Worm (Caenorhabditis elegans) whole organism, mixed stage, embryonic: Measurements from ENCODE around the gene T19H12.3.
"Not testable (repeated sequence)": the region's sequence is repeated elsewhere in the genome, so short reads cannot be mapped to it uniquely, and the experiment has no call there.

Experiments used
- M03D4.4 ChIP-seq: sonication (generic microtip); optimal IDR thresholded peaks from 2 replicates; lab custom pipeline; 2017; ENCODE audit warnings: mild to moderate bottlenecking, missing genetic modification characterization, missing compliant biosample characterization
- bed-3 ChIP-seq: fragments of 200-800 bp; sonication (Bioruptor generic); optimal IDR thresholded peaks from 3 replicates; lab custom pipeline; 2018; ENCODE audit warnings: mild to moderate bottlenecking, missing genetic modification characterization, moderate library complexity, missing compliant biosample characterization
- ceh-39 ChIP-seq: fragments of 150-350 bp; optimal IDR thresholded peaks from 2 replicates; lab custom pipeline; 2014; ENCODE audit warnings: missing biosample characterization, missing genetic modification characterization
- ceh-43 ChIP-seq: fragments of 200-800 bp; sonication (Bioruptor generic); optimal IDR thresholded peaks from 2 replicates; lab custom pipeline; 2018; ENCODE audit warnings: mild to moderate bottlenecking, missing genetic modification characterization, moderate library complexity, missing compliant biosample characterization
- ceh-83 ChIP-seq: fragments of 200-800 bp; sonication (Bioruptor generic); optimal IDR thresholded peaks from 2 replicates; lab custom pipeline; 2018; ENCODE audit warnings: mild to moderate bottlenecking, missing genetic modification characterization, missing compliant biosample characterization
- ces-1 ChIP-seq: fragments of 150-350 bp; optimal IDR thresholded peaks from 2 replicates; lab custom pipeline; 2014; ENCODE audit warnings: missing biosample characterization, missing genetic modification reagents, missing genetic modification characterization
- elt-3 ChIP-seq: fragments of 150-350 bp; optimal IDR thresholded peaks from 2 replicates; lab custom pipeline; 2014; ENCODE audit warnings: missing biosample characterization, missing genetic modification characterization
- flh-1 ChIP-seq: fragments of 200-800 bp; sonication (Bioruptor generic); optimal IDR thresholded peaks from 2 replicates; lab custom pipeline; 2018; ENCODE audit warnings: mild to moderate bottlenecking, missing genetic modification characterization, moderate library complexity, missing compliant biosample characterization
- ham-2 ChIP-seq: fragments of 200-800 bp; sonication (Bioruptor generic); optimal IDR thresholded peaks from 2 replicates; lab custom pipeline; 2018; ENCODE audit warnings: mild to moderate bottlenecking, missing genetic modification characterization, missing compliant biosample characterization
- lin-13 ChIP-seq: fragments of 150-350 bp; optimal IDR thresholded peaks from 2 replicates; lab custom pipeline; 2014; ENCODE audit warnings: missing biosample characterization, missing genetic modification characterization
- lin-32 ChIP-seq: fragments of 200-800 bp; sonication (Bioruptor generic); optimal IDR thresholded peaks from 2 replicates; lab custom pipeline; 2018; ENCODE audit warnings: mild to moderate bottlenecking, missing genetic modification characterization, missing compliant biosample characterization
- lsy-2 ChIP-seq: fragments of 150-350 bp; optimal IDR thresholded peaks from 2 replicates; lab custom pipeline; 2014; ENCODE audit warnings: missing biosample characterization, missing genetic modification characterization
- mab-5 ChIP-seq: fragments of 150-350 bp; optimal IDR thresholded peaks from 2 replicates; lab custom pipeline; 2014; ENCODE audit warnings: missing biosample characterization, missing genetic modification characterization
- mep-1 ChIP-seq: fragments of 150-350 bp; optimal IDR thresholded peaks from 2 replicates; lab custom pipeline; 2017; ENCODE audit warnings: missing biosample characterization, missing genetic modification reagents, missing genetic modification characterization, inconsistent platforms
- mls-2 ChIP-seq: sonication (generic microtip); optimal IDR thresholded peaks from 2 replicates; lab custom pipeline; 2016; ENCODE audit warnings: mild to moderate bottlenecking, missing genetic modification characterization, moderate library complexity, missing compliant biosample characterization
- nhr-12 ChIP-seq: fragments of 150-350 bp; optimal IDR thresholded peaks from 2 replicates; lab custom pipeline; 2014; ENCODE audit warnings: missing biosample characterization, missing genetic modification characterization
- nhr-2 ChIP-seq: fragments of 150-350 bp; optimal IDR thresholded peaks from 2 replicates; lab custom pipeline; 2014; ENCODE audit warnings: missing biosample characterization, missing genetic modification characterization
- nhr-237 ChIP-seq: fragments of 150-350 bp; optimal IDR thresholded peaks from 2 replicates; lab custom pipeline; 2014; ENCODE audit warnings: missing biosample characterization, missing genetic modification characterization
- nhr-28 ChIP-seq: fragments of 150-350 bp; optimal IDR thresholded peaks from 2 replicates; lab custom pipeline; 2014; ENCODE audit warnings: missing biosample characterization, missing genetic modification characterization
- nhr-76 ChIP-seq: sonication (generic microtip); optimal IDR thresholded peaks from 2 replicates; lab custom pipeline; 2017; ENCODE audit warnings: missing biosample characterization, missing genetic modification characterization
- pha-4 ChIP-seq: fragments of 150-350 bp; optimal IDR thresholded peaks from 2 replicates; lab custom pipeline; 2018; ENCODE audit warnings: missing biosample characterization, missing genetic modification reagents, missing genetic modification characterization
- sem-2 ChIP-seq: fragments of 200-800 bp; sonication (Bioruptor generic); optimal IDR thresholded peaks from 2 replicates; lab custom pipeline; 2018; ENCODE audit warnings: mild to moderate bottlenecking, missing genetic modification characterization, missing compliant biosample characterization
- sptf-1 ChIP-seq: sonication (generic microtip); optimal IDR thresholded peaks from 2 replicates; lab custom pipeline; 2017; ENCODE audit warnings: mild to moderate bottlenecking, missing genetic modification characterization, moderate library complexity, missing compliant biosample characterization
- tbx-8 ChIP-seq: fragments of 200-800 bp; sonication (Bioruptor generic); optimal IDR thresholded peaks from 2 replicates; lab custom pipeline; 2018; ENCODE audit warnings: mild to moderate bottlenecking, missing genetic modification characterization, moderate library complexity, missing compliant biosample characterization
- unc-120 ChIP-seq: sonication (generic microtip); optimal IDR thresholded peaks from 2 replicates; lab custom pipeline; 2017; ENCODE audit warnings: missing genetic modification characterization, missing compliant biosample characterization; ENCODE audit not compliant: poor library complexity, severe bottlenecking
- unc-39 ChIP-seq: fragments of 150-350 bp; optimal IDR thresholded peaks from 2 replicates; lab custom pipeline; 2014; ENCODE audit warnings: missing biosample characterization, missing genetic modification characterization
- unc-62 ChIP-seq: fragments of 150-350 bp; optimal IDR thresholded peaks from 2 replicates; lab custom pipeline; 2014; ENCODE audit warnings: missing biosample characterization, missing genetic modification reagents, missing genetic modification characterization
- ztf-11 ChIP-seq: fragments of 150-350 bp; optimal IDR thresholded peaks from 2 replicates; lab custom pipeline; 2014; ENCODE audit warnings: missing biosample characterization, missing genetic modification characterization

The T19H12.3 gene

DNA sequence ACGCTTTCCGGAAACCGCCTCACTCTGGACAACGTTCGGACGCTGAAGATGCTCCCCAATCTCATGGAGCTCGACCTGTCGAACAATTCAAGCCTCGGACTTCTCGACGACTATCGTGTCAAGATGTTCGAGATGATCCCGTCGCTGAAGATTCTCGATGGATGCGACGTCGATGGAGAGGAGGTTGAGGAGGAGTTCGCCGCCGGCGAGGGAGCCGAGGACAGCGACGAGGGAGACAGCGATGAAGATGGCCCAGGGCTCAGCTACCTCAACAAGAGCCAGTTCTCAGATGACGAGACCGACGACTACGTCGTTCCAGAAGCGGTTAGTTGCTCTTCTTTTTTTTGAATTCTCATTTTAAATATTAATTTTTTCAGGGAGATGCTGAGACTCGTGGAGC lies 5.3 kb downstream of the T19H12.3 start:
- TF ChIP-seq ztf-11 (tag; lab: Kevin White, UChicago) (no peak), lin-32 (no peak), M03D4.4 (tag; lab: Kevin White, UChicago) (no peak), unc-120 (tag; lab: Kevin White, UChicago) (no peak), mep-1 (no peak), nhr-12 (no peak), flh-1 (GFP tag; lab: Kevin White, UChicago) (no peak), sem-2 (GFP tag; lab: Kevin White, UChicago) (no peak), lsy-2 (no peak), pha-4 (tag; lab: Kevin White, UChicago) (no peak), ceh-43 (GFP tag; lab: Kevin White, UChicago) (no peak), unc-39 (tag; lab: Kevin White, UChicago) (no peak), mls-2 (tag; lab: Kevin White, UChicago) (no peak)

DNA sequence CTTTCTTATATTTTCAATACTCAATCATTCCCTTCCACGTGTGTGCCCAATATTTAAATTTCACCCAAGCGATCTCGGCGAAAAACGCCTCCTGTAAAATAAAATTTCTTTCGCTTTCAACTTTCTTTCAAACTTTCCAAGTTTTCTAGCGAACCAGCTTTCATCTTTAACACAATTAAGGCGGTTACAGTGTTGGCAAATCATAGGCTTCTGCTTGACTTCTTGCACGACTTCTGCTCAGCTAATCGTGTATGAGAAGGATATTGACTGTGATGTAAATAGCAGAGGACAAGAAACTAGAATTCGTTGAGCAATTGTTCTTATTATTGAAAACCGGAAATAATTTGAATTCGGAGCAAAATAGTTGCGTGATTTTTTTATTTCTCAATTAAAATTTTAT lies 5.8 kb downstream of the T19H12.3 start:
- no peak for TF ChIP-seq ham-2 (GFP tag; lab: Kevin White, UChicago)
- TF ChIP-seq tbx-8 (GFP tag; lab: Kevin White, UChicago) = no peak
- no peak for TF ChIP-seq nhr-28 (tag; lab: Kevin White, UChicago)
- TF ChIP-seq ztf-11 (tag; lab: Kevin White, UChicago) = no peak
- no peak for TF ChIP-seq lin-13 (tag; lab: Kevin White, UChicago)
- no peak for TF ChIP-seq sem-2 (GFP tag; lab: Kevin White, UChicago)
- TF ChIP-seq nhr-12 = no peak
- TF ChIP-seq pha-4 (tag; lab: Kevin White, UChicago) = no peak
- TF ChIP-seq lin-32 = no peak
- TF ChIP-seq bed-3 (GFP tag; lab: Kevin White, UChicago) = no peak
- TF ChIP-seq nhr-237 = no peak
- TF ChIP-seq unc-62 (GFP tag; lab: Kevin White, UChicago) = no peak
- TF ChIP-seq mab-5 (tag; lab: Kevin White, UChicago) = no peak
- TF ChIP-seq M03D4.4 (tag; lab: Kevin White, UChicago) = no peak

DNA sequence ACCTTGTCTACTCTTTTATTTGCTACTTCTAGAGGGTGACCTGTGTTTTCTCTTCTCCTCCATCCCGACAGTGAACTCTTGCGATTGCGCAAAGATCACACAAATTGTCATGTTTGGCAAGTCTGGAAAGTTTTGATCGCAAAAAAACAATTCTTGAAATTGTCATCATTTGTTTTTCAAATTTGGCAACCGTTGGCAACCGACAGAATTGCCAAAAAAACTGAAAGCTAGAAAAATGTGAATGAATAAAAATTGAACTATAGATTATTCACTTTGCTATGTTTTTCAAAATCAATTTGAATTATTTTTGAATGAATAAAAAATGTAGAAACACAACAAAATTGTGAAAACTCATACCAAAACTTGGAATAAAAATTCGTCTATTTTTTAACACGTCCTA lies 9.5 kb downstream of the T19H12.3 start, which contains the start of gene ugt-11:
Gene ugt-11, minus strand, starts transcription at position 101 of the 400 bp plus-strand sequence.
- TF ChIP-seq unc-120 (tag; lab: Kevin White, UChicago) (no peak), mab-5 (tag; lab: Kevin White, UChicago) (no peak), unc-39 (tag; lab: Kevin White, UChicago) (no peak), lsy-2 (no peak), nhr-2 (tag; lab: Kevin White, UChicago) (no peak), ceh-39 (tag; lab: Kevin White, UChicago) (no peak), elt-3 (tag; lab: Kevin White, UChicago) (no peak), bed-3 (GFP tag; lab: Kevin White, UChicago) (no peak), nhr-28 (tag; lab: Kevin White, UChicago) (no peak)

DNA sequence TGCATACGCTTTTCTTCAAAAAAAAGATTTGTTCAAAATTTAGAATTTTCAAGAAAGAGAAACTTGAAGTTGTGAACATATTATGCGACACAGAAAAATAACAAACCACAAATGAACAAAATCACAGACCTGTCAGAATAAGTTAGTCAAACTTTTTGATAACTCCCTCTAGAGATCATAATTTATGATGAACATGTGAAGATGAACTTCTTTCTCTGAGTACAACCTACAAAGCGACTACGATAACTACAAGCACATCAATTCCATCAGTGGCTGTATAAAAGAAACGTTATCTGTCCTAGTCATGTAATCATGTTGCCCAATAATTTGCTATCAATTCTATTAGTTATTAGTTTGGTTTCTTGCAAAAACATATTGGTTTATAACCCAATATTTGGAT lies 10.3 kb downstream of the T19H12.3 start, which contains the start of gene ugt-9:
Gene ugt-9, plus strand, starts transcription at position 305 of the 400 bp plus-strand sequence.
- TF ChIP-seq pha-4 (tag; lab: Kevin White, UChicago) = no peak
- TF ChIP-seq bed-3 (GFP tag; lab: Kevin White, UChicago) = no peak
- TF ChIP-seq ham-2 (GFP tag; lab: Kevin White, UChicago) = no peak
- no peak for TF ChIP-seq tbx-8 (GFP tag; lab: Kevin White, UChicago)

DNA sequence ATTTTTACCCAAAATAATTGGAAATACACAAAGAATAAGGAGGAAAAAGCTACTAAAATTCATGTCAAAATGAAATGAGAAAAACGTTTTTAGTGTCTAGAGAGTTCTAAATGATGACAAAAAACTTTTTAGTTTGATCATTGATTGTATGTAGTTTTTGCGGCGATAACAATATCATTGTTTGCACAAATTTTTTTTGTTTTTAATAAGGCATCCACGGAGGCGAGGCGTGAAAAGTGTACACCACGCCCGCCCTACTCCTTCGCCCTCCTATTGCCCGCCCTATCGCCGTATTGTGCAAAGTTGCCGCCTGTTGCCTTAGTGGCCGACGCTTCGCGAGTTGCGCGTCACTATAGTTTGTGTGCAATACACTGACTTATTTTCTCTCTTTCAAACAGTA lies 14.5 kb downstream of the T19H12.3 start, which contains the start of gene ugt-10:
Gene ugt-10, minus strand, starts transcription at position 101 of the 400 bp plus-strand sequence.
- not testable (repeated sequence) for TF ChIP-seq nhr-2 (tag; lab: Kevin White, UChicago); nhr-76; ces-1

DNA sequence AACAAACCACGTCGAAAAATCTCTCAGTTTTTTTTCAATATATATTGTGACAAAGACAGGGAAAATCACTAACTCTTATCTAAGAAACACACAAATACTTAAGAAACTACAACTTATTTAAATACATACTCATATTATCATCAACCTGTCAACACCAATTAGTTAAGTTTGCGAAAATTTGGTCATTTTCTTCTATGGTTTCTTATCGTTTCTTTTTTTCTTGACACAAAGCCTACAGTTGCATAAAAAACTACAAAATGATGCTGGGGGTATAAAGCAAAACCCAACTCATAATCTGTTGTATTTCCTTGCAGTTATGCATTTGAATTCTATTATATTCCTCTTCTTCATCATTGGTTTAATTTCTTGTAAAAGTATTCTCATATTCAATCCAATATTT lies 15.6 kb downstream of the T19H12.3 start, which contains the start of gene ugt-67:
Gene ugt-67, plus strand, starts transcription at position 301 of the 400 bp plus-strand sequence.
- TF ChIP-seq sptf-1 (tag; lab: Kevin White, UChicago) (no peak), ceh-83 (no peak), unc-62 (GFP tag; lab: Kevin White, UChicago) (no peak), nhr-237 (no peak), lin-32 (no peak), unc-39 (tag; lab: Kevin White, UChicago) (no peak)
